Worm (Caenorhabditis elegans) whole organism, young adult: ENCODE data around the gene F16B12.4.

ENCODE experiments used
- C17E4.6 ChIP-seq: fragments of 200-800 bp; sonication (Bioruptor generic); IDR thresholded peaks from 2 replicates; pipeline ENCODE4 v1.3.6; 2022; ENCODE audit warnings: missing genetic modification reagents, missing genetic modification characterization, missing compliant biosample characterization
- F22D6.2 ChIP-seq: sonication (generic microtip); optimal IDR thresholded peaks from 2 replicates; lab custom pipeline; 2016; ENCODE audit warnings: mild to moderate bottlenecking, missing genetic modification characterization, missing compliant biosample characterization
- attf-6 ChIP-seq: fragments of 200-800 bp; sonication (Bioruptor generic); IDR thresholded peaks from 2 replicates; pipeline ENCODE4 v1.3.6; 2022; ENCODE audit warnings: missing genetic modification reagents, missing genetic modification characterization, missing compliant biosample characterization
- ccch-3 ChIP-seq: fragments of 200-800 bp; sonication (Bioruptor generic); optimal IDR thresholded peaks from 2 replicates; lab custom pipeline; 2018; ENCODE audit warnings: mild to moderate bottlenecking, missing genetic modification characterization, missing compliant biosample characterization
- dox-1 ChIP-seq: fragments of 200-800 bp; sonication (Bioruptor generic); IDR thresholded peaks from 2 replicates; pipeline ENCODE4 v1.3.6; 2022; ENCODE audit warnings: missing genetic modification reagents, missing genetic modification characterization, missing compliant biosample characterization
- hlh-12 ChIP-seq: sonication (generic microtip); optimal IDR thresholded peaks from 2 replicates; lab custom pipeline; 2016; ENCODE audit warnings: missing genetic modification characterization, missing compliant biosample characterization
- nfya-1 ChIP-seq: sonication (generic microtip); optimal IDR thresholded peaks from 2 replicates; lab custom pipeline; 2017; ENCODE audit warnings: antibody characterized with exemption, missing compliant biosample characterization, missing genetic modification characterization, borderline replicate concordance; ENCODE audit not compliant: insufficient read depth
- zfh-2 ChIP-seq: fragments of 200-800 bp; sonication (Bioruptor generic); conservative IDR thresholded peaks from 2 replicates; pipeline ENCODE4 v1.3.6; 2022; ENCODE audit warnings: missing genetic modification reagents, missing genetic modification characterization, missing compliant biosample characterization

DNA sequence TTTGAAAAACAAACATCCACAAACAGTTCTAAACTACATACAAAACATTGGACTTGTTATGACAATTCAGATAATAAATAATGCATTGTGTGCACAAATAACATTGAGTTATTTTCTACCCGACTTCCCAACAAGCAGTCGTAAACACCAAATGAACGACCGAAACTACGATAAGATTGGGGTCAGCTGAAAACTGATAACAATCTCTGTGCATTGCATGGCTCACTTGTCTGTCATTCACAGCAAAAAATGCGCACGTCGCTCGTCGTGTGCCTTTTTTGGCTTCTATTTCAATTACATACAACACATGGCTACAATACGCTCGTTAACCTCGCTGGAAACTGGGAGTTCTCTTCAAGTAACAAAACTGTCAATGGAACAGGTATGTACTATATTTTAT lies 27.5 kb downstream of the F16B12.4 start, which contains the start of gene C33G3.4:
- TF ChIP-seq C17E4.6 (GFP tag; lab: Robert Waterston, UW): no peak
- TF ChIP-seq F22D6.2: no peak
- TF ChIP-seq zfh-2 (GFP tag; lab: Robert Waterston, UW): no peak
- TF ChIP-seq dox-1: peak; percentile 56
- no peak for TF ChIP-seq attf-6
- no peak for TF ChIP-seq nfya-1 (tag; lab: Kevin White, UChicago)
- no peak for TF ChIP-seq ccch-3
- TF ChIP-seq hlh-12: no peak
